Worm (Caenorhabditis elegans): ENCODE results near the gene ZK795.2.

DNA sequence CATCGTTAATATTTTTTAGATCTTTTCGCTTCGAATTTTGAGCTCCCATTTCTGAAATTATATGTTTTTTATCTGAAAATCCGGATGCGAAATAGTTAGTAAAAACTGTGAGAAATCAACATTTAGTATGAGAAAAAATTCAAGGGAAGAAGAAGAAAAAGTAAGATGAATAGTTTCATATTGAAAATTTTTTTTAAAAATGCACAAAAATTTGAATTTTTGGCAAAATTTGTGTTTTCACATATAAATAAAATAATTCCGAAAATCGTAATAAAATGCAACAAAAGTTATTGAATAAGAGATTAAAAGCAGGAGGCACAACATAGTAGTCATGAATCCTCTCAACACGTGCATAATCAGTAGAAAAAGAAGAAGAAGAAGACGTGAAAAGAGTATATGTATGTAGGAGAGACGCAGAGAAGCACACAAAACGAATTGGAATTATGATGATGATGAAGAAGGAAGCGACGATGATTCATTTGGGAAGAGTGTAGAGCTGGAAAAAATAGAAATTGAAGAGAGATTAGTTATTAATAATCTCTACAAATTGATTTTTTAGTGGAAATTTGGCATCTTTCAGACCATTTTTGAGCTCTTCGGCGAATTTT, 7.3 kb upstream of the ZK795.2 start, which contains the start of gene eak-7:
- no peak for TF ChIP-seq lin-13 (GFP tag; optimal IDR thresholded peaks at IDR 0.05)
- TF ChIP-seq nhr-77 (tag; optimal IDR thresholded peaks at IDR 0.05): no peak
- TF ChIP-seq fos-1 (tag; optimal IDR thresholded peaks at IDR 0.05): peak; percentile 15
- TF ChIP-seq nhr-237 (tag; optimal IDR thresholded peaks at IDR 0.05): no peak
- TF ChIP-seq lin-11 (tag; optimal IDR thresholded peaks at IDR 0.05): no peak
- TF ChIP-seq nhr-11 (tag; optimal IDR thresholded peaks at IDR 0.05): no peak
- no peak for TF ChIP-seq ZK546.5 (tag; optimal IDR thresholded peaks at IDR 0.05)
- TF ChIP-seq unc-62 (GFP tag; optimal IDR thresholded peaks at IDR 0.05): no peak
- no peak for TF ChIP-seq F13H6.1 (tag; optimal IDR thresholded peaks at IDR 0.05)
- no peak for TF ChIP-seq lsy-2 (tag; optimal IDR thresholded peaks at IDR 0.05)
- no peak for TF ChIP-seq elt-1 (tag; optimal IDR thresholded peaks at IDR 0.05)
- TF ChIP-seq dmd-4 (tag; optimal IDR thresholded peaks at IDR 0.05): no peak
- no peak for TF ChIP-seq sma-3 (GFP tag; optimal IDR thresholded peaks at IDR 0.05)

Measured in whole organism, L2 larva.